Worm (Caenorhabditis elegans): ENCODE results near the gene C09G1.4.

DNA sequence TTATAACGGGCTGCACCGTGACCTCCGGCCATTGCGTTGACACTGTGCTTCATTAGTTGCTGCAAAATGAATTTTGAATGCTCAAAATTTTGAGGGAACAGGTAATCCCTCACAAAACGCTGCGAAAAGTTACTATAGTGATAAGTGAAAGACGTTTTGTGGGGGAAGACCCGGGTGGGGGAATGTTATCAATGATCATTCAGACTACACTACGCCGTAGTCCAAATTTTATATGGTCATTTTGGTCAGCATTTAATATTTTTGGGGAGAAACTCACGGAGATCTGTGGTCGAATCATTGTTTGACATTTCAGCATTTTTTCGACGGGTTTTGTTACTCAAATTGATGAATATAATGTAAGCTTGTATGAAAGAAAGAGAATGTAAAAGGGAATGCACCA, 32.7 kb upstream of the C09G1.4 start:
- no peak for TF ChIP-seq nhr-25 (tag; optimal IDR thresholded peaks at IDR 0.05; ENCODE audit: borderline replicate concordance, insufficient read depth)
- no peak for TF ChIP-seq lir-3 (tag; optimal IDR thresholded peaks at IDR 0.05)
- TF ChIP-seq ztf-11 (tag; optimal IDR thresholded peaks at IDR 0.05): no peak
- no peak for TF ChIP-seq vab-7 (GFP tag; IDR thresholded peaks at IDR 0.05)
- no peak for TF ChIP-seq lin-39 (tag; optimal IDR thresholded peaks at IDR 0.05)
- TF ChIP-seq pha-4 (GFP tag; IDR thresholded peaks at IDR 0.05): no peak
- no peak for TF ChIP-seq pha-4 (tag; optimal IDR thresholded peaks at IDR 0.05)

Measured in whole organism, L4 larva.